Worm (Caenorhabditis elegans) whole organism, early embryonic: ENCODE results near the gene smim-14.
"Not testable (repeated sequence)": the region's sequence is repeated elsewhere in the genome, so short reads cannot be mapped to it uniquely, and the experiment has no call there.

Experiments
- B0310.2 ChIP-seq: sonication (generic microtip); optimal IDR thresholded peaks from 2 replicates; lab custom pipeline; 2016; ENCODE audit warnings: mild to moderate bottlenecking, missing genetic modification characterization, missing compliant biosample characterization
- F13C5.2 ChIP-seq: sonication (generic microtip); optimal IDR thresholded peaks from 2 replicates; lab custom pipeline; 2017; ENCODE audit warnings: mild to moderate bottlenecking, missing genetic modification characterization, inconsistent platforms, missing compliant biosample characterization
- aly-1 ChIP-seq: sonication (generic microtip); optimal IDR thresholded peaks from 2 replicates; lab custom pipeline; 2016; ENCODE audit warnings: missing genetic modification characterization, missing compliant biosample characterization
- ama-1 ChIP-seq: fragments of 150-350 bp; optimal IDR thresholded peaks from 2 replicates; lab custom pipeline; 2014
- ceh-13 ChIP-seq: fragments of 200-800 bp; sonication (Bioruptor generic); optimal IDR thresholded peaks from 2 replicates; lab custom pipeline; 2018; ENCODE audit warnings: mild to moderate bottlenecking, missing genetic modification characterization, missing compliant biosample characterization
- ceh-36 ChIP-seq: sonication (generic microtip); optimal IDR thresholded peaks from 2 replicates; lab custom pipeline; 2016; ENCODE audit warnings: missing genetic modification characterization, inconsistent platforms, missing compliant biosample characterization
- ets-7 ChIP-seq: sonication (generic microtip); optimal IDR thresholded peaks from 2 replicates; lab custom pipeline; 2016; ENCODE audit warnings: missing genotype, missing genetic modification characterization, missing compliant biosample characterization
- flt-1 ChIP-seq: fragments of 200-800 bp; sonication (Bioruptor generic); IDR thresholded peaks from 2 replicates; pipeline ENCODE4 v1.3.6; 2022; ENCODE audit warnings: missing genetic modification characterization, missing compliant biosample characterization
- hmbx-1 ChIP-seq: sonication (generic microtip); optimal IDR thresholded peaks from 2 replicates; lab custom pipeline; 2016; ENCODE audit warnings: mild to moderate bottlenecking, missing genetic modification characterization, missing compliant biosample characterization
- hmg-4 ChIP-seq: fragments of 200-800 bp; sonication (Bioruptor generic); optimal IDR thresholded peaks from 2 replicates; lab custom pipeline; 2018; ENCODE audit warnings: mild to moderate bottlenecking, missing genetic modification characterization, missing compliant biosample characterization
- hnd-1 ChIP-seq: sonication (generic microtip); optimal IDR thresholded peaks from 2 replicates; lab custom pipeline; 2016; ENCODE audit warnings: missing genetic modification characterization, missing compliant biosample characterization
- pes-1 ChIP-seq: fragments of 200-800 bp; sonication (Bioruptor generic); IDR thresholded peaks from 2 replicates; pipeline ENCODE4 v1.3.6; 2022; ENCODE audit warnings: missing genetic modification reagents, missing genetic modification characterization, missing compliant biosample characterization
- scrt-1 ChIP-seq: fragments of 200-800 bp; sonication (Bioruptor generic); IDR thresholded peaks from 2 replicates; pipeline ENCODE4 v1.3.6; 2022; ENCODE audit warnings: missing genetic modification characterization, missing compliant biosample characterization
- sea-1 ChIP-seq: fragments of 200-800 bp; sonication (Bioruptor generic); conservative IDR thresholded peaks from 2 replicates; pipeline ENCODE4 v1.3.6; 2022; ENCODE audit warnings: missing genetic modification characterization, missing compliant biosample characterization
- tbx-11 ChIP-seq: fragments of 200-800 bp; sonication (Bioruptor generic); IDR thresholded peaks from 2 replicates; pipeline ENCODE4 v1.3.6; 2022; ENCODE audit warnings: missing genetic modification characterization, missing compliant biosample characterization
- tbx-37 ChIP-seq: fragments of 200-800 bp; sonication (Bioruptor generic); conservative IDR thresholded peaks from 2 replicates; pipeline ENCODE4 v1.3.6; 2022; ENCODE audit warnings: missing genetic modification reagents, missing genetic modification characterization, missing compliant biosample characterization
- tra-4 ChIP-seq: sonication (generic microtip); optimal IDR thresholded peaks from 2 replicates; lab custom pipeline; 2017; ENCODE audit warnings: missing genetic modification characterization, missing compliant biosample characterization

smim-14 gene

ce11 chrIII:3470973-3471372 is 1.4 kb upstream of the smim-14 start:
- no peak for TF ChIP-seq hmbx-1 (tag; lab: Kevin White, UChicago)
- TF ChIP-seq F13C5.2 (tag; lab: Kevin White, UChicago) = no peak
- no peak for TF ChIP-seq pes-1 (GFP tag; lab: Robert Waterston, UW)
- no peak for TF ChIP-seq hmg-4 (GFP tag; lab: Kevin White, UChicago)
- TF ChIP-seq ets-7 = no peak

ce11 chrIII:3470433-3470832 is 887 bp upstream of the smim-14 start:
- TF ChIP-seq tra-4 (tag; lab: Kevin White, UChicago) (no peak), B0310.2 (tag; lab: Kevin White, UChicago) (no peak), ceh-13 (GFP tag; lab: Kevin White, UChicago) (no peak), pes-1 (GFP tag; lab: Robert Waterston, UW) (no peak), sea-1 (GFP tag; lab: Robert Waterston, UW) (no peak)

- TF ChIP-seq sea-1 (GFP tag; lab: Robert Waterston, UW) = no peak
- TF ChIP-seq ets-7 = no peak
- TF ChIP-seq tbx-11 (GFP tag; lab: Robert Waterston, UW) = no peak
- no peak for TF ChIP-seq tra-4 (tag; lab: Kevin White, UChicago)
These were observed 1.2 kb downstream of the smim-14 start for ce11 chrIII:3468384-3468783.

ce11 chrIII:3467013-3467412 is 2.5 kb downstream of the smim-14 start:
- no peak for TF ChIP-seq hnd-1 (tag; lab: Kevin White, UChicago)

- no peak for TF ChIP-seq ets-7
- TF ChIP-seq ceh-36 (tag; lab: Kevin White, UChicago) = no peak
- no peak for TF ChIP-seq tra-4 (tag; lab: Kevin White, UChicago)
- TF ChIP-seq ceh-13 (GFP tag; lab: Kevin White, UChicago) = no peak
- no peak for TF ChIP-seq pes-1 (GFP tag; lab: Robert Waterston, UW)
- no peak for TF ChIP-seq ama-1 (lab: Kevin White, UChicago)
- TF ChIP-seq B0310.2 (tag; lab: Kevin White, UChicago) = no peak
- no peak for TF ChIP-seq aly-1
- TF ChIP-seq hmg-4 (GFP tag; lab: Kevin White, UChicago) = no peak
- no peak for TF ChIP-seq hnd-1 (tag; lab: Kevin White, UChicago)
- TF ChIP-seq tbx-11 (GFP tag; lab: Robert Waterston, UW) = no peak
- TF ChIP-seq F13C5.2 (tag; lab: Kevin White, UChicago) = no peak
- no peak for TF ChIP-seq hmbx-1 (tag; lab: Kevin White, UChicago)
- no peak for TF ChIP-seq sea-1 (GFP tag; lab: Robert Waterston, UW)
- no peak for TF ChIP-seq tbx-37 (GFP tag; lab: Robert Waterston, UW)
- TF ChIP-seq flt-1 (GFP tag; lab: Robert Waterston, UW) = no peak
These were observed 8.1 kb downstream of the smim-14 start, which contains the start of gene pph-6 for ce11 chrIII:3461403-3461802. Gene pph-6, plus strand, starts transcription at chrIII:3461703.

ce11 chrIII:3460061-3460460 is 9.5 kb downstream of the smim-14 start, which contains the start of gene C34C12.8:
Gene C34C12.8, plus strand, starts transcription at chrIII:3460406.
- TF ChIP-seq aly-1 (no peak), flt-1 (GFP tag; lab: Robert Waterston, UW) (peak; percentile 46; the same call in 1 of the 2 replicates), sea-1 (GFP tag; lab: Robert Waterston, UW) (peak; percentile 50; the same call in 1 of the 2 replicates), hnd-1 (tag; lab: Kevin White, UChicago) (no peak), tbx-37 (GFP tag; lab: Robert Waterston, UW) (0 out of 2 replicates have a peak, but pooled peaks have one; percentile 30), hmbx-1 (tag; lab: Kevin White, UChicago) (no peak), pes-1 (GFP tag; lab: Robert Waterston, UW) (peak; percentile 64; the same call in 1 of the 2 replicates), tra-4 (tag; lab: Kevin White, UChicago) (no peak), tbx-11 (GFP tag; lab: Robert Waterston, UW) (no peak), F13C5.2 (tag; lab: Kevin White, UChicago) (peak; percentile 72), B0310.2 (tag; lab: Kevin White, UChicago) (no peak), ets-7 (no peak), hmg-4 (GFP tag; lab: Kevin White, UChicago) (peak; percentile 56), ama-1 (lab: Kevin White, UChicago) (no peak), scrt-1 (GFP tag; lab: Robert Waterston, UW) (no peak), ceh-36 (tag; lab: Kevin White, UChicago) (no peak), ceh-13 (GFP tag; lab: Kevin White, UChicago) (no peak)

ce11 chrIII:3456226-3456625 is 13.3 kb downstream of the smim-14 start:
- TF ChIP-seq hmbx-1 (tag; lab: Kevin White, UChicago) (no peak), F13C5.2 (tag; lab: Kevin White, UChicago) (peak; percentile 76), pes-1 (GFP tag; lab: Robert Waterston, UW) (peak; percentile 51; the same call in 1 of the 2 replicates), hmg-4 (GFP tag; lab: Kevin White, UChicago) (peak; percentile 1)

ce11 chrIII:3454045-3454444 is 15.5 kb downstream of the smim-14 start, which contains the start of gene C34C12.1:
Gene C34C12.1, plus strand, starts transcription at chrIII:3454345.
- TF ChIP-seq tra-4, F13C5.2, B0310.2 (tag; lab: Kevin White, UChicago): not testable (repeated sequence)
